Fruit fly (Drosophila melanogaster) whole organism, embryonic: Measurements from ENCODE around the gene Chpf.

Experiments used
- CG10209 ChIP-seq: fragments of 200-800 bp; sonication (Bioruptor generic); optimal IDR thresholded peaks from 3 replicates; lab custom pipeline; 2017; ENCODE audit warnings: missing biosample characterization, mild to moderate bottlenecking, missing genetic modification characterization, missing genetic modification reagents
- CG1024 ChIP-seq: fragments of 200-800 bp; sonication (Bioruptor generic); IDR thresholded peaks from 2 replicates; pipeline ENCODE4 v1.3.6; 2022; ENCODE audit warnings: missing biosample characterization, missing genetic modification characterization
- CG12071 ChIP-seq: fragments of 200-800 bp; sonication (Bioruptor generic); optimal IDR thresholded peaks from 3 replicates; lab custom pipeline; 2018; ENCODE audit warnings: missing biosample characterization, mild to moderate bottlenecking, missing genetic modification characterization
- CG13424 ChIP-seq: fragments of 200-800 bp; sonication (Bioruptor generic); optimal IDR thresholded peaks from 2 replicates; lab custom pipeline; 2019; ENCODE audit warnings: missing biosample characterization, mild to moderate bottlenecking, missing genetic modification characterization, moderate library complexity
- CG14014 ChIP-seq: fragments of 200-800 bp; sonication (Bioruptor generic); IDR thresholded peaks from 2 replicates; pipeline ENCODE4 v1.3.6; 2022; ENCODE audit warnings: missing biosample characterization, missing genetic modification characterization
- CG14050 ChIP-seq: fragments of 200-800 bp; sonication (Bioruptor generic); IDR thresholded peaks from 3 replicates; pipeline ENCODE4 v1.3.6; 2022; ENCODE audit warnings: missing biosample characterization, missing genetic modification characterization
- CG14441 ChIP-seq: fragments of 200-800 bp; sonication (Bioruptor generic); IDR thresholded peaks from 2 replicates; pipeline ENCODE4 v1.3.6; 2022; ENCODE audit warnings: missing biosample characterization, missing genetic modification characterization
- CG14710 ChIP-seq: fragments of 200-800 bp; sonication (Bioruptor generic); optimal IDR thresholded peaks from 3 replicates; lab custom pipeline; 2019; ENCODE audit warnings: missing biosample characterization, mild to moderate bottlenecking, missing genetic modification characterization, moderate library complexity
- CG15269 ChIP-seq: fragments of 200-800 bp; sonication (Bioruptor generic); optimal IDR thresholded peaks from 2 replicates; lab custom pipeline; 2018; ENCODE audit warnings: missing biosample characterization, mild to moderate bottlenecking, missing genetic modification characterization, moderate library complexity
- CG18262 ChIP-seq: fragments of 200-800 bp; optimal IDR thresholded peaks from 3 replicates; lab custom pipeline; 2019; ENCODE audit warnings: missing biosample characterization, mild to moderate bottlenecking, missing genetic modification characterization, moderate library complexity
- CG18599 ChIP-seq: fragments of 200-800 bp; sonication (Bioruptor generic); optimal IDR thresholded peaks from 3 replicates; lab custom pipeline; 2017; ENCODE audit warnings: missing biosample characterization, missing genetic modification characterization, mild to moderate bottlenecking, moderate library complexity, missing genetic modification reagents
- CG2202 ChIP-seq: fragments of 200-800 bp; sonication (Bioruptor generic); optimal IDR thresholded peaks from 2 replicates; lab custom pipeline; 2018; ENCODE audit warnings: missing biosample characterization, mild to moderate bottlenecking, missing genetic modification characterization
- CG2678 ChIP-seq: fragments of 200-800 bp; sonication (Bioruptor generic); optimal IDR thresholded peaks from 3 replicates; lab custom pipeline; 2019; ENCODE audit warnings: missing biosample characterization, mild to moderate bottlenecking, missing genetic modification characterization, moderate library complexity
- CG30403 ChIP-seq: fragments of 200-800 bp; sonication (Bioruptor generic); optimal IDR thresholded peaks from 3 replicates; lab custom pipeline; 2016; ENCODE audit warnings: missing biosample characterization, missing genetic modification characterization
- CG31441 ChIP-seq: fragments of 200-800 bp; sonication (Bioruptor generic); IDR thresholded peaks from 2 replicates; pipeline ENCODE4 v1.3.6; 2022; ENCODE audit warnings: missing biosample characterization, missing genetic modification characterization
- CG32767 ChIP-seq: fragments of 200-800 bp; sonication (Bioruptor generic); IDR thresholded peaks from 2 replicates; pipeline ENCODE4 v1.3.6; 2022; ENCODE audit warnings: missing biosample characterization, missing genetic modification characterization
- CG32772 ChIP-seq: fragments of 200-800 bp; sonication (Bioruptor generic); IDR thresholded peaks from 2 replicates; pipeline ENCODE4 v1.3.6; 2022; ENCODE audit warnings: missing biosample characterization, missing genetic modification characterization
- CG4404 ChIP-seq: fragments of 200-800 bp; sonication (Bioruptor generic); IDR thresholded peaks from 2 replicates; pipeline ENCODE4 v1.3.6; 2022; ENCODE audit warnings: missing biosample characterization, missing genetic modification characterization
- CG5245 ChIP-seq: fragments of 200-800 bp; sonication (Bioruptor generic); optimal IDR thresholded peaks from 3 replicates; lab custom pipeline; 2016; ENCODE audit warnings: missing biosample characterization, missing genetic modification characterization
- CG6765 ChIP-seq: fragments of 200-800 bp; sonication (Bioruptor generic); optimal IDR thresholded peaks from 3 replicates; lab custom pipeline; 2017; ENCODE audit warnings: missing biosample characterization, mild to moderate bottlenecking, missing genetic modification characterization
- CG9727 ChIP-seq: fragments of 200-800 bp; sonication (Bioruptor generic); optimal IDR thresholded peaks from 3 replicates; lab custom pipeline; 2017; ENCODE audit warnings: missing biosample characterization, mild to moderate bottlenecking, missing genetic modification characterization
- CoRest ChIP-seq: fragments of 200-800 bp; sonication (Bioruptor generic); optimal IDR thresholded peaks from 3 replicates; lab custom pipeline; 2018; ENCODE audit warnings: missing biosample characterization, mild to moderate bottlenecking, missing genetic modification characterization, moderate library complexity
- D19A ChIP-seq: fragments of 200-800 bp; optimal IDR thresholded peaks from 3 replicates; lab custom pipeline; 2019; ENCODE audit warnings: missing biosample characterization, mild to moderate bottlenecking, missing genetic modification characterization, moderate library complexity
- Dfd ChIP-seq, 2 experiments: fragments of >200 bp; optimal IDR thresholded peaks; 2 replicates each; lab custom pipeline; 2017; ENCODE audit warnings: missing biosample characterization in 2 of 2, missing genetic modification characterization in 2 of 2
- Doc2 ChIP-seq: fragments of 200-800 bp; sonication (Bioruptor generic); IDR thresholded peaks from 2 replicates; pipeline ENCODE4 v1.3.6; 2022; ENCODE audit warnings: missing biosample characterization, missing genetic modification characterization
- E2f2 ChIP-seq: fragments of 200-800 bp; sonication (Bioruptor generic); IDR thresholded peaks from 2 replicates; pipeline ENCODE4 v1.3.6; 2022; ENCODE audit warnings: missing biosample characterization, missing genetic modification characterization
- Fer2 ChIP-seq: fragments of 200-800 bp; sonication (Bioruptor generic); optimal IDR thresholded peaks from 2 replicates; lab custom pipeline; 2018; ENCODE audit warnings: missing biosample characterization, mild to moderate bottlenecking, missing genetic modification characterization, moderate library complexity
- Hr3 ChIP-seq: fragments of 200-800 bp; sonication (Bioruptor generic); optimal IDR thresholded peaks from 3 replicates; lab custom pipeline; 2016; ENCODE audit warnings: missing biosample characterization, missing genetic modification characterization
- Hr78 ChIP-seq, 2 experiments: fragments of 200-800 bp in 1 of 2; fragments of >200 bp in 1 of 2; sonication (Bioruptor generic) in 1 of 2; optimal IDR thresholded peaks; 2 replicates each; lab custom pipeline; 2017 to 2019; ENCODE audit warnings: missing biosample characterization in 2 of 2, missing genetic modification characterization in 2 of 2, mild to moderate bottlenecking in 1 of 2, moderate library complexity in 1 of 2
- Pdp1 ChIP-seq, 2 experiments: fragments of 200-800 bp; sonication (Bioruptor generic); optimal IDR thresholded peaks; 3 replicates each; lab custom pipeline; 2016; ENCODE audit warnings: missing biosample characterization in 2 of 2, missing genetic modification characterization in 2 of 2, mild to moderate bottlenecking in 1 of 2, moderate library complexity in 1 of 2
- Ptx1 ChIP-seq: fragments of 200-800 bp; sonication (Bioruptor generic); IDR thresholded peaks from 2 replicates; pipeline ENCODE4 v1.3.6; 2022; ENCODE audit warnings: missing biosample characterization, missing genetic modification characterization
- Vsx1 ChIP-seq: fragments of 200-800 bp; sonication (Bioruptor generic); optimal IDR thresholded peaks from 2 replicates; lab custom pipeline; 2017; ENCODE audit warnings: missing biosample characterization, mild to moderate bottlenecking, missing genetic modification characterization, missing genetic modification reagents
- Xrp1 ChIP-seq: fragments of 200-800 bp; sonication (Bioruptor generic); IDR thresholded peaks from 2 replicates; pipeline ENCODE4 v1.3.6; 2022; ENCODE audit warnings: missing biosample characterization, missing genetic modification characterization
- abd-A ChIP-seq: fragments of 200-800 bp; sonication (Bioruptor generic); optimal IDR thresholded peaks from 3 replicates; lab custom pipeline; 2019; ENCODE audit warnings: missing biosample characterization, mild to moderate bottlenecking, missing genetic modification characterization, moderate library complexity
- ap ChIP-seq: fragments of 200-800 bp; sonication (Bioruptor generic); IDR thresholded peaks from 2 replicates; pipeline ENCODE4 v1.3.6; 2022; ENCODE audit warnings: missing biosample characterization, missing genetic modification characterization
- cwo ChIP-seq: fragments of 200-800 bp; sonication (Bioruptor generic); optimal IDR thresholded peaks from 3 replicates; lab custom pipeline; 2017; ENCODE audit warnings: missing biosample characterization, missing genetic modification characterization, mild to moderate bottlenecking, moderate library complexity, missing genetic modification reagents
- fd96Cb ChIP-seq: fragments of 200-800 bp; sonication (Bioruptor generic); optimal IDR thresholded peaks from 2 replicates; lab custom pipeline; 2018; ENCODE audit warnings: missing biosample characterization, mild to moderate bottlenecking, missing genetic modification characterization, moderate library complexity
- gem ChIP-seq: fragments of 200-800 bp; sonication (Bioruptor generic); optimal IDR thresholded peaks from 2 replicates; lab custom pipeline; 2019; ENCODE audit warnings: missing biosample characterization, mild to moderate bottlenecking, missing genetic modification characterization, moderate library complexity
- hkb ChIP-seq, 2 experiments: fragments of 200-800 bp in 1 of 2; fragments of >200 bp in 1 of 2; sonication (Bioruptor generic) in 1 of 2; IDR thresholded peaks in 1 of 2; optimal IDR thresholded peaks in 1 of 2; 2 replicates each; pipeline versions ENCODE4 v1.3.6 to Lab custom; 2017 to 2022; ENCODE audit warnings: missing biosample characterization in 1 of 2, missing genetic modification characterization in 1 of 2
- jigr1 ChIP-seq: fragments of 200-800 bp; sonication (Bioruptor generic); IDR thresholded peaks from 3 replicates; pipeline ENCODE4 v1.3.6; 2022; ENCODE audit warnings: missing biosample characterization, missing genetic modification characterization
- lilli ChIP-seq: fragments of 200-800 bp; sonication (Bioruptor generic); optimal IDR thresholded peaks from 3 replicates; lab custom pipeline; 2016; ENCODE audit warnings: missing biosample characterization, missing genetic modification characterization
- maf-S ChIP-seq: fragments of 200-800 bp; sonication (Bioruptor generic); optimal IDR thresholded peaks from 2 replicates; lab custom pipeline; 2016; ENCODE audit warnings: missing biosample characterization, missing genetic modification characterization
- nerfin-1 ChIP-seq: fragments of 200-800 bp; sonication (Bioruptor generic); optimal IDR thresholded peaks from 3 replicates; lab custom pipeline; 2019; ENCODE audit warnings: missing biosample characterization, mild to moderate bottlenecking, missing genetic modification characterization, moderate library complexity
- org-1 ChIP-seq: fragments of 200-800 bp; sonication (Bioruptor generic); optimal IDR thresholded peaks from 2 replicates; lab custom pipeline; 2017; ENCODE audit warnings: missing biosample characterization, missing genetic modification characterization
- pfk ChIP-seq: fragments of 200-800 bp; sonication (Bioruptor generic); optimal IDR thresholded peaks from 2 replicates; lab custom pipeline; 2018; ENCODE audit warnings: missing biosample characterization, mild to moderate bottlenecking, missing genetic modification characterization, moderate library complexity
- sens-2 ChIP-seq: fragments of 200-800 bp; sonication (Bioruptor generic); IDR thresholded peaks from 2 replicates; pipeline ENCODE4 v1.3.6; 2022; ENCODE audit warnings: missing biosample characterization, missing genetic modification characterization
- wdn ChIP-seq: fragments of 200-800 bp; sonication (Bioruptor generic); IDR thresholded peaks from 2 replicates; pipeline ENCODE4 v1.3.6; 2022; ENCODE audit warnings: missing biosample characterization, missing genetic modification characterization
- z ChIP-seq: fragments of 200-800 bp; sonication (Bioruptor generic); IDR thresholded peaks from 3 replicates; pipeline ENCODE4 v1.3.6; 2022; ENCODE audit warnings: missing biosample characterization, missing genetic modification characterization

Chpf gene

dm6 chrX:13136939-13137697 lies 24.9 kb upstream of the Chpf start (continued):
- TF ChIP-seq lilli (GFP tag; lab: Kevin White, UChicago) (peak; percentile 29), Dfd (GFP tag; optimal IDR thresholded peaks at IDR 0.05; lab: Kevin White, UChicago) (no peak), Ptx1 (peak; percentile 74), CG9727 (GFP tag; lab: Kevin White, UChicago) (peak; percentile 28), Hr78 (GFP tag; optimal IDR thresholded peaks at IDR 0.05; lab: Kevin White, UChicago) (peak in 1 of 2 experiments; percentile 62), CG10209 (GFP tag; lab: Kevin White, UChicago) (peak; percentile 59), CG2678 (tag; lab: Kevin White, UChicago) (peak; percentile 72), CG30403 (GFP tag; lab: Kevin White, UChicago) (peak; percentile 31), CG32772 (GFP tag; lab: Robert Waterston, UW) (peak; percentile 73; the same call in 1 of the 2 replicates), CG32767 (GFP tag; lab: Robert Waterston, UW) (0 out of 2 replicates have a peak, but pooled peaks have one; percentile 53), z (GFP tag; lab: Robert Waterston, UW) (no peak), Fer2 (tag; lab: Kevin White, UChicago) (no peak), wdn (GFP tag; lab: Robert Waterston, UW) (0 out of 2 replicates have a peak, but pooled peaks have one; percentile 14), CG1024 (GFP tag; lab: Robert Waterston, UW) (peak; percentile 40), CG14014 (GFP tag; lab: Robert Waterston, UW) (peak; percentile 32; the same call in 1 of the 2 replicates), cwo (peak; percentile 14), CG2202 (tag; lab: Kevin White, UChicago) (peak; percentile 20), CG31441 (GFP tag; lab: Robert Waterston, UW) (peak; percentile 57), fd96Cb (peak; percentile 38), CG15269 (tag; lab: Kevin White, UChicago) (peak; percentile 15), pfk (GFP tag; lab: Kevin White, UChicago) (no peak), CG14710 (tag; lab: Kevin White, UChicago) (peak; percentile 17), CG6765 (GFP tag; lab: Kevin White, UChicago) (no peak), CG18262 (tag; lab: Kevin White, UChicago) (peak; percentile 55), CG4404 (0 out of 2 replicates have a peak, but pooled peaks have one; percentile 8), Doc2 (GFP tag; lab: Robert Waterston, UW) (no peak), CG13424 (tag; lab: Kevin White, UChicago) (peak; percentile 50), ap (GFP tag; lab: Robert Waterston, UW) (peak; percentile 58), CG14441 (GFP tag; lab: Robert Waterston, UW) (peak; percentile 66), Xrp1 (peak; percentile 73), nerfin-1 (tag; lab: Kevin White, UChicago) (peak; percentile 61), CG14050 (GFP tag; lab: Robert Waterston, UW) (peak; percentile 55), Hr3 (peak; percentile 12), CG18599 (GFP tag; lab: Kevin White, UChicago) (peak; percentile 34), Pdp1 (GFP tag; optimal IDR thresholded peaks at IDR 0.05; lab: Kevin White, UChicago) (peak; percentile 13 to 45), maf-S (no peak), gem (tag; lab: Kevin White, UChicago) (peak; percentile 60), Vsx1 (GFP tag; lab: Kevin White, UChicago) (no peak), jigr1 (0 out of 3 replicates have a peak, but pooled peaks have one; percentile 52), org-1 (GFP tag; lab: Kevin White, UChicago) (peak; percentile 10), CG12071 (GFP tag; lab: Kevin White, UChicago) (no peak), CoRest (tag; lab: Kevin White, UChicago) (peak; percentile 37), CG5245 (no peak), abd-A (tag; lab: Kevin White, UChicago) (peak; percentile 49), D19A (tag; lab: Kevin White, UChicago) (peak; percentile 38), sens-2 (GFP tag; lab: Robert Waterston, UW) (peak; percentile 73; the same call in 1 of the 2 replicates), hkb (optimal IDR thresholded peaks at IDR 0.05; lab: Kevin White, UChicago) (no peak), hkb (GFP tag; IDR thresholded peaks at IDR 0.05; lab: Robert Waterston, UW) (peak; percentile 81), E2f2 (GFP tag; lab: Robert Waterston, UW) (peak; percentile 49; the same call in 1 of the 2 replicates)
